Worm (Caenorhabditis elegans) whole organism, L4 larva: ENCODE measurements around the gene C45B2.1.

Experiments
- D1046.2 ChIP-seq: fragments of 200-800 bp; sonication (Bioruptor generic); IDR thresholded peaks from 2 replicates; pipeline ENCODE4 v1.3.6; 2022; ENCODE audit warnings: missing genetic modification characterization, missing compliant biosample characterization
- F10B5.3 ChIP-seq: sonication (generic microtip); optimal IDR thresholded peaks from 2 replicates; lab custom pipeline; 2016; ENCODE audit warnings: mild to moderate bottlenecking, missing genetic modification characterization, missing compliant biosample characterization
- F37D6.2 ChIP-seq: sonication (generic microtip); optimal IDR thresholded peaks from 2 replicates; lab custom pipeline; 2016; ENCODE audit warnings: mild to moderate bottlenecking, missing genetic modification characterization, missing compliant biosample characterization
- F49E8.2 ChIP-seq: sonication (generic microtip); optimal IDR thresholded peaks from 2 replicates; lab custom pipeline; 2016; ENCODE audit warnings: missing compliant biosample characterization, mild to moderate bottlenecking, missing genetic modification characterization, borderline replicate concordance
- T20F7.1 ChIP-seq: fragments of 200-800 bp; sonication (Bioruptor generic); optimal IDR thresholded peaks from 2 replicates; lab custom pipeline; 2018; ENCODE audit warnings: mild to moderate bottlenecking, missing genetic modification characterization, missing compliant biosample characterization
- Y5F2A.4 ChIP-seq: fragments of 200-800 bp; sonication (Bioruptor generic); optimal IDR thresholded peaks from 2 replicates; lab custom pipeline; 2018; ENCODE audit warnings: mild to moderate bottlenecking, missing genetic modification characterization, missing compliant biosample characterization
- aha-1 ChIP-seq: fragments of 150-350 bp; peaks from one replicate; lab custom pipeline; 2014; ENCODE audit warnings: missing biosample characterization, missing genetic modification characterization
- ama-1 ChIP-seq: fragments of 150-350 bp; optimal IDR thresholded peaks from 2 replicates; lab custom pipeline; 2014; ENCODE audit warnings: inconsistent platforms, mixed read lengths
- ceh-28 ChIP-seq: fragments of 150-350 bp; optimal IDR thresholded peaks from 2 replicates; lab custom pipeline; 2014; ENCODE audit warnings: missing biosample characterization, missing genetic modification reagents, missing genetic modification characterization
- ceh-32 ChIP-seq: sonication (generic microtip); optimal IDR thresholded peaks from 2 replicates; lab custom pipeline; 2016; ENCODE audit warnings: mild to moderate bottlenecking, missing genetic modification characterization, missing compliant biosample characterization; ENCODE audit not compliant: poor library complexity
- ceh-44 ChIP-seq: fragments of 200-800 bp; sonication (Bioruptor generic); IDR thresholded peaks from 2 replicates; pipeline ENCODE4 v1.3.6; 2022; ENCODE audit warnings: missing genetic modification reagents, missing genetic modification characterization, missing compliant biosample characterization
- daf-12 ChIP-seq: fragments of 150-350 bp; optimal IDR thresholded peaks from 2 replicates; lab custom pipeline; 2014; ENCODE audit warnings: missing biosample characterization, missing genetic modification reagents, missing genetic modification characterization
- daf-16 ChIP-seq, 3 experiments: sonication (generic microtip); optimal IDR thresholded peaks; 2 replicates each; lab custom pipeline; 2016 to 2017; ENCODE audit warnings: missing genetic modification characterization in 3 of 3, missing genetic modification reagents in 3 of 3, mild to moderate bottlenecking in 2 of 3, missing compliant biosample characterization in 2 of 3, missing biosample characterization in 1 of 3, moderate library complexity in 1 of 3
- daf-8 ChIP-seq: fragments of 200-800 bp; sonication (Bioruptor generic); IDR thresholded peaks from 2 replicates; pipeline ENCODE4 v1.3.6; 2022; ENCODE audit warnings: missing genetic modification characterization, missing compliant biosample characterization
- dmd-6 ChIP-seq: fragments of 200-800 bp; sonication (Bioruptor generic); IDR thresholded peaks from 2 replicates; pipeline ENCODE4 v1.3.6; 2022; ENCODE audit warnings: missing genetic modification reagents, missing genetic modification characterization, missing compliant biosample characterization
- dmd-8 ChIP-seq: fragments of 200-800 bp; sonication (Bioruptor generic); IDR thresholded peaks from 2 replicates; pipeline ENCODE4 v1.3.6; 2022; ENCODE audit warnings: missing genetic modification characterization, missing compliant biosample characterization
- dpl-1 ChIP-seq: fragments of 150-350 bp; optimal IDR thresholded peaks from 2 replicates; lab custom pipeline; 2014; ENCODE audit warnings: missing biosample characterization, missing genetic modification reagents, missing genetic modification characterization
- egl-43 ChIP-seq: fragments of 200-800 bp; sonication (Bioruptor generic); IDR thresholded peaks from 2 replicates; pipeline ENCODE4 v1.3.6; 2022; ENCODE audit warnings: missing genetic modification reagents, missing genetic modification characterization, missing compliant biosample characterization
- fkh-10 ChIP-seq: fragments of 150-350 bp; optimal IDR thresholded peaks from 2 replicates; lab custom pipeline; 2014; ENCODE audit warnings: missing biosample characterization, missing genetic modification reagents, missing genetic modification characterization
- fos-1 ChIP-seq: fragments of 150-350 bp; optimal IDR thresholded peaks from 2 replicates; lab custom pipeline; 2014; ENCODE audit warnings: missing biosample characterization, missing genetic modification characterization
- gei-8 ChIP-seq: fragments of 200-800 bp; sonication (Bioruptor generic); optimal IDR thresholded peaks from 2 replicates; lab custom pipeline; 2018; ENCODE audit warnings: mild to moderate bottlenecking, missing genetic modification characterization, missing compliant biosample characterization
- hlh-30 ChIP-seq: sonication (generic microtip); optimal IDR thresholded peaks from 2 replicates; lab custom pipeline; 2017; ENCODE audit warnings: antibody characterized with exemption, mild to moderate bottlenecking, missing genetic modification characterization, missing compliant biosample characterization; ENCODE audit not compliant: insufficient read depth
- lin-1 ChIP-seq: fragments of 200-800 bp; sonication (Bioruptor generic); IDR thresholded peaks from 2 replicates; pipeline ENCODE4 v1.3.6; 2022; ENCODE audit warnings: missing genetic modification reagents, missing genetic modification characterization, missing compliant biosample characterization
- lin-13 ChIP-seq: fragments of 150-350 bp; optimal IDR thresholded peaks from 2 replicates; lab custom pipeline; 2014; ENCODE audit warnings: missing biosample characterization, missing genetic modification reagents, missing genetic modification characterization
- lin-15B ChIP-seq: fragments of 150-350 bp; sonication (generic microtip); optimal IDR thresholded peaks from 3 replicates; lab custom pipeline; 2014; ENCODE audit warnings: missing biosample characterization, missing genetic modification characterization
- lin-38 ChIP-seq: fragments of 200-800 bp; sonication (Bioruptor generic); IDR thresholded peaks from 2 replicates; pipeline ENCODE4 v1.3.6; 2022; ENCODE audit warnings: missing genetic modification reagents, missing genetic modification characterization, missing compliant biosample characterization
- lin-39 ChIP-seq: fragments of 150-350 bp; optimal IDR thresholded peaks from 2 replicates; lab custom pipeline; 2014; ENCODE audit warnings: missing biosample characterization, missing genetic modification reagents, missing genetic modification characterization
- madf-9 ChIP-seq: fragments of 200-800 bp; sonication (Bioruptor generic); conservative IDR thresholded peaks from 2 replicates; pipeline ENCODE4 v1.3.6; 2022; ENCODE audit warnings: missing genetic modification reagents, missing genetic modification characterization, missing compliant biosample characterization
- mdt-29 ChIP-seq: fragments of 200-800 bp; sonication (Bioruptor generic); IDR thresholded peaks from 2 replicates; pipeline ENCODE4 v1.3.6; 2022; ENCODE audit warnings: missing genetic modification reagents, missing genetic modification characterization, missing compliant biosample characterization
- mxl-3 ChIP-seq: fragments of 200-800 bp; sonication (Bioruptor generic); optimal IDR thresholded peaks from 2 replicates; lab custom pipeline; 2018; ENCODE audit warnings: mild to moderate bottlenecking, missing genetic modification characterization, missing compliant biosample characterization
- nhr-102 ChIP-seq: sonication (generic microtip); optimal IDR thresholded peaks from 2 replicates; lab custom pipeline; 2016; ENCODE audit warnings: mild to moderate bottlenecking, missing genetic modification characterization, moderate library complexity, missing compliant biosample characterization
- nhr-111 ChIP-seq: fragments of 200-800 bp; sonication (Bioruptor generic); optimal IDR thresholded peaks from 2 replicates; lab custom pipeline; 2018; ENCODE audit warnings: mild to moderate bottlenecking, missing genetic modification characterization, missing compliant biosample characterization
- nhr-237 ChIP-seq: sonication (generic microtip); optimal IDR thresholded peaks from 2 replicates; lab custom pipeline; 2017; ENCODE audit warnings: missing biosample characterization, missing genetic modification characterization
- nhr-25 ChIP-seq: sonication (generic microtip); optimal IDR thresholded peaks from 2 replicates; lab custom pipeline; 2017; ENCODE audit warnings: missing genetic modification characterization, mild to moderate bottlenecking, missing compliant biosample characterization, antibody characterized with exemption, moderate library complexity, borderline replicate concordance; ENCODE audit not compliant: insufficient read depth
- nhr-28 ChIP-seq: fragments of 150-350 bp; optimal IDR thresholded peaks from 2 replicates; lab custom pipeline; 2014; ENCODE audit warnings: missing biosample characterization, missing genetic modification characterization
- nhr-41 ChIP-seq: fragments of 200-800 bp; sonication (Bioruptor generic); IDR thresholded peaks from 2 replicates; pipeline ENCODE4 v1.3.6; 2022; ENCODE audit warnings: missing genetic modification reagents, missing genetic modification characterization, missing compliant biosample characterization
- nhr-42 ChIP-seq: fragments of 200-800 bp; sonication (Bioruptor generic); IDR thresholded peaks from 2 replicates; pipeline ENCODE4 v1.3.6; 2022; ENCODE audit warnings: missing genetic modification characterization, missing compliant biosample characterization
- nhr-48 ChIP-seq: sonication (generic microtip); optimal IDR thresholded peaks from 2 replicates; lab custom pipeline; 2016; ENCODE audit warnings: mild to moderate bottlenecking, missing genetic modification characterization, missing compliant biosample characterization
- nhr-6 ChIP-seq: fragments of 150-350 bp; optimal IDR thresholded peaks from 2 replicates; lab custom pipeline; 2014; ENCODE audit warnings: missing biosample characterization, missing genetic modification characterization
- nhr-77 ChIP-seq: fragments of 150-350 bp; optimal IDR thresholded peaks from 2 replicates; lab custom pipeline; 2014; ENCODE audit warnings: missing biosample characterization, missing genetic modification characterization
- php-3 ChIP-seq: fragments of 200-800 bp; sonication (Bioruptor generic); IDR thresholded peaks from 2 replicates; pipeline ENCODE4 v1.3.6; 2022; ENCODE audit warnings: missing genetic modification reagents, missing genetic modification characterization, missing compliant biosample characterization
- snpc-4 ChIP-seq: fragments of 150-350 bp; optimal IDR thresholded peaks from 2 replicates; lab custom pipeline; 2014; ENCODE audit warnings: missing biosample characterization, missing genetic modification characterization
- tra-1 ChIP-seq: fragments of 200-800 bp; sonication (Bioruptor generic); IDR thresholded peaks from 2 replicates; pipeline ENCODE4 v1.3.6; 2022; ENCODE audit warnings: missing genetic modification reagents, missing genetic modification characterization, missing compliant biosample characterization
- unc-130 ChIP-seq: sonication (generic microtip); optimal IDR thresholded peaks from 2 replicates; lab custom pipeline; 2016; ENCODE audit warnings: missing genetic modification reagents, missing genetic modification characterization, missing compliant biosample characterization
- zfp-2 ChIP-seq: sonication (generic microtip); optimal IDR thresholded peaks from 2 replicates; lab custom pipeline; 2016; ENCODE audit warnings: mild to moderate bottlenecking, missing genetic modification characterization, missing compliant biosample characterization
- zfp-3 ChIP-seq: fragments of 200-800 bp; sonication (Bioruptor generic); conservative IDR thresholded peaks from 2 replicates; pipeline ENCODE4 v1.3.6; 2022; ENCODE audit warnings: missing genetic modification reagents, missing genetic modification characterization, missing compliant biosample characterization
- zip-2 ChIP-seq: fragments of 150-350 bp; optimal IDR thresholded peaks from 2 replicates; lab custom pipeline; 2014; ENCODE audit warnings: missing biosample characterization, missing genetic modification characterization
- ztf-11 ChIP-seq: fragments of 150-350 bp; optimal IDR thresholded peaks from 2 replicates; lab custom pipeline; 2014; ENCODE audit warnings: missing biosample characterization, missing genetic modification characterization
- ztf-7 ChIP-seq: fragments of 150-350 bp; optimal IDR thresholded peaks from 2 replicates; lab custom pipeline; 2014; ENCODE audit warnings: missing biosample characterization, missing genetic modification characterization

The C45B2.1 gene

DNA sequence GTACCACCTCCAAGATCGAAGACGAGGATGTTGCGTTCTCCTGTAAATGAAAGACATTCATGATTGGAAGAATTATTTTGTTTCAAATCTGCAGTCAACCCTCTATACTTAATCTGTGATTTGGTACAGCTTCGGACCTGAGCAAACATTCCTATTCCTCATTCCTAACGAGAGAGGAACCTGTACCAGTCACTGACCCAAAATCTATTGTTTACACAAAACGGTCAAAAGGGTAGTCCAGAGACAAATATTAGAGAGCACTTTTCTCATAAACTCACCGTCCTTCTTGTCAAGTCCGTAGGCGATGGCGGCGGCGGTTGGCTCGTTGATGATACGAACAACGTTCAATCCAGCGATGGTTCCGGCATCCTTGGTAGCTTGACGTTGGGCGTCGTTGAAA lies 4.9 kb downstream of the C45B2.1 start:
- TF ChIP-seq lin-13 (GFP tag; lab: Kevin White, UChicago), result no peak
- no peak for TF ChIP-seq lin-15B
- no peak for TF ChIP-seq F49E8.2 (tag; lab: Kevin White, UChicago)
- peak; percentile 95 for TF ChIP-seq aha-1 (tag; lab: Kevin White, UChicago)
- no peak for TF ChIP-seq nhr-41 (GFP tag; lab: Robert Waterston, UW)
- TF ChIP-seq dpl-1 (GFP tag; lab: Kevin White, UChicago), result no peak
- no peak for TF ChIP-seq Y5F2A.4 (GFP tag; lab: Kevin White, UChicago)
- TF ChIP-seq nhr-6 (tag; lab: Kevin White, UChicago), result no peak
- no peak for TF ChIP-seq ama-1
- TF ChIP-seq nhr-48 (tag; lab: Kevin White, UChicago), result no peak
- no peak for TF ChIP-seq nhr-77 (tag; lab: Kevin White, UChicago)
- TF ChIP-seq lin-38 (GFP tag; lab: Robert Waterston, UW), result no peak
- no peak for TF ChIP-seq daf-16 (GFP tag; optimal IDR thresholded peaks at IDR 0.05; lab: Kevin White, UChicago)
- TF ChIP-seq daf-16 (tag; optimal IDR thresholded peaks at IDR 0.05; lab: Kevin White, UChicago), result peak; percentile 7
- no peak for TF ChIP-seq D1046.2 (GFP tag; lab: Robert Waterston, UW)

DNA sequence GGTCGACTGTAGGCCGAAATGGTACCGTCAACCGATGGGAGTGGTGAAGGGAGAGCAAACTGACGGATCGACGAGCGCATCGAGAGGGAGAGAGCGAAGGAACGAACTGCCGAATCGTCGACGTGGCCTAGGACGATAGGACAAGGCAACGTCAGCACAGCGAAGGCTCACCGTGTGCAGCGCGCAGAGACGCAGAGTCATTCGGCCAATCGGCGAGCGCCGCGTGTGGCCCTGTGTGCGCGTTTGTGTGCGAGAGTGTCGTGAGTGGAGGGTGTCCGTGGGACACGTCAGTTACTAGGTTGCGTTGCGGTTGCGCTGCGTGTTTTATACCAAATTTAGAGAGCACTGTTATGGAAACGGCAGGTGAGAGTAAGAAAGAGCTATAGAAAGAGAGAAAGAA lies 6.0 kb downstream of the C45B2.1 start, which contains the start of gene hsp-3:
Gene hsp-3 (minus strand): TSS at position 158 of the 400 bp plus-strand sequence.
- TF ChIP-seq F37D6.2 (tag; lab: Kevin White, UChicago) (peak; percentile 92), egl-43 (GFP tag; lab: Robert Waterston, UW) (peak; percentile 96), gei-8 (GFP tag; lab: Kevin White, UChicago) (peak; percentile 92), nhr-111 (no peak), ceh-44 (GFP tag; lab: Robert Waterston, UW) (no peak), mxl-3 (peak; percentile 95), zip-2 (tag; lab: Kevin White, UChicago) (no peak), lin-1 (GFP tag; lab: Robert Waterston, UW) (peak; percentile 98), dmd-6 (GFP tag; lab: Robert Waterston, UW) (peak; percentile 99), zfp-2 (tag; lab: Kevin White, UChicago) (peak; percentile 74), zfp-3 (GFP tag; lab: Robert Waterston, UW) (peak; percentile 94), daf-12 (no peak), fos-1 (tag; lab: Kevin White, UChicago) (peak; percentile 29), Y5F2A.4 (GFP tag; lab: Kevin White, UChicago) (peak; percentile 43), ceh-32 (peak; percentile 41), mdt-29 (GFP tag; lab: Robert Waterston, UW) (peak; percentile 95), dmd-8 (GFP tag; lab: Robert Waterston, UW) (no peak), nhr-42 (GFP tag; lab: Robert Waterston, UW) (peak; percentile 96), unc-130 (GFP tag; lab: Kevin White, UChicago) (peak; percentile 6), ceh-28 (tag; lab: Kevin White, UChicago) (peak; percentile 2), ztf-7 (tag; lab: Kevin White, UChicago) (peak; percentile 65), php-3 (GFP tag; lab: Robert Waterston, UW) (peak; percentile 95), lin-13 (GFP tag; lab: Kevin White, UChicago) (peak; percentile 96), nhr-25 (tag; lab: Kevin White, UChicago) (peak; percentile 98), madf-9 (GFP tag; lab: Robert Waterston, UW) (peak; percentile 94), F10B5.3 (tag; lab: Kevin White, UChicago) (peak; percentile 86), fkh-10 (GFP tag; lab: Kevin White, UChicago) (peak; percentile 91), hlh-30 (peak; percentile 95), aha-1 (tag; lab: Kevin White, UChicago) (peak; percentile 99), tra-1 (GFP tag; lab: Robert Waterston, UW) (peak; percentile 98), ztf-11 (no peak), T20F7.1 (GFP tag; lab: Kevin White, UChicago) (peak; percentile 90), nhr-48 (tag; lab: Kevin White, UChicago) (peak; percentile 91), nhr-77 (tag; lab: Kevin White, UChicago) (peak; percentile 89), nhr-102 (tag; lab: Kevin White, UChicago) (peak; percentile 95), lin-39 (tag; lab: Kevin White, UChicago) (no peak), nhr-237 (peak; percentile 32), snpc-4 (tag; lab: Kevin White, UChicago) (peak; percentile 37), nhr-28 (tag; lab: Kevin White, UChicago) (peak; percentile 92), daf-8 (GFP tag; lab: Robert Waterston, UW) (peak; percentile 79)
